Fruit fly (Drosophila melanogaster): Measurements from ENCODE around the gene CG18731.

The CG18731 gene

DNA sequence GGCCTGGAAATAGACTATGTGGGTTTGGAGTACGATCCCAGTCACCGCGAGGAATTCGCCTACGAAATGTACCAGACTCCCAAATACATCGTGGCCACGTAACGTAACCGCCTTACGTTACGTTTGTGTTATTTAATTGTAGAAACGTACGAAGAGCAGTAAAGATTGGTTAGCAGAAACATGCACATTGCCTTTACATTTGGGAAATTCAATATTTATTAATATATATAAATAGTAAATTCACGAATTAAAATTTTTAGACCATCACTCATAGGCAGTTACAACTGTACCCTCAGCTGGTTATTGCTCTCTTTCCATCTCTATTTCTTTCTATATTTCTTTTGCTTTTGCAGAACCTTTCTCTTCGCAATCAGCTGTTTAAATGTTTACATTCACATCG, 13.1 kb downstream of the CG18731 start, which contains the start of gene Gnpnat (continued):
- TF ChIP-seq tll (GFP tag; optimal IDR thresholded peaks at IDR 0.05) (no peak), wdn (GFP tag; IDR thresholded peaks at IDR 0.05) (no peak), CG6689 (GFP tag; IDR thresholded peaks at IDR 0.05) (no peak), dm (GFP tag; optimal IDR thresholded peaks at IDR 0.05) (no peak), D19B (GFP tag; optimal IDR thresholded peaks at IDR 0.05) (no peak), pfk (GFP tag; optimal IDR thresholded peaks at IDR 0.05) (no peak), tgo (GFP tag; IDR thresholded peaks at IDR 0.05) (no peak), Max (GFP tag; optimal IDR thresholded peaks at IDR 0.05) (peak; percentile 6), CG17829 (tag; optimal IDR thresholded peaks at IDR 0.05) (peak; percentile 62), hbn (GFP tag; IDR thresholded peaks at IDR 0.05; ENCODE audit: partially characterized antibody) (no peak), CG3838 (GFP tag; optimal IDR thresholded peaks at IDR 0.05) (no peak), Deaf1 (tag; optimal IDR thresholded peaks at IDR 0.05) (peak; percentile 26), cg (GFP tag; optimal IDR thresholded peaks at IDR 0.05) (no peak), phol (tag; optimal IDR thresholded peaks at IDR 0.05) (peak; percentile 63), CG12219 (GFP tag; optimal IDR thresholded peaks at IDR 0.05) (peak; percentile 41), Tbp (GFP tag; optimal IDR thresholded peaks at IDR 0.05) (no peak), CG8359 (GFP tag; optimal IDR thresholded peaks at IDR 0.05; ENCODE audit: borderline replicate concordance) (no peak), abd-A (tag; optimal IDR thresholded peaks at IDR 0.05) (no peak), CG11560 (tag; IDR thresholded peaks at IDR 0.05) (no peak), prd (optimal IDR thresholded peaks at IDR 0.05) (no peak), prd (GFP tag; IDR thresholded peaks at IDR 0.05) (no peak), tup (GFP tag; optimal IDR thresholded peaks at IDR 0.05) (no peak), CG12391 (tag; optimal IDR thresholded peaks at IDR 0.05) (peak; percentile 75), Usf (GFP tag; optimal IDR thresholded peaks at IDR 0.05) (no peak), seq (GFP tag; IDR thresholded peaks at IDR 0.05) (no peak), Opbp (GFP tag; IDR thresholded peaks at IDR 0.05; ENCODE audit: partially characterized antibody) (no peak), wek (GFP tag; optimal IDR thresholded peaks at IDR 0.05) (peak; percentile 20), ab (GFP tag; optimal IDR thresholded peaks at IDR 0.05) (no peak), CG10979 (tag; optimal IDR thresholded peaks at IDR 0.05) (peak; percentile 62), sim (GFP tag; IDR thresholded peaks at IDR 0.05) (no peak), ham (GFP tag; IDR thresholded peaks at IDR 0.05) (no peak), Abd-B (GFP tag; optimal IDR thresholded peaks at IDR 0.05) (peak; percentile 23), CG31441 (GFP tag; IDR thresholded peaks at IDR 0.05) (no peak), CG12155 (GFP tag; optimal IDR thresholded peaks at IDR 0.05) (peak; percentile 22), Rx (GFP tag; IDR thresholded peaks at IDR 0.05) (no peak), mld (GFP tag; IDR thresholded peaks at IDR 0.05; ENCODE audit: partially characterized antibody) (no peak), CkIIα-i1 (GFP tag; IDR thresholded peaks at IDR 0.05) (no peak), CG5180 (GFP tag; optimal IDR thresholded peaks at IDR 0.05) (no peak), Nf-YC (tag; optimal IDR thresholded peaks at IDR 0.05) (no peak), Oli (tag; optimal IDR thresholded peaks at IDR 0.05) (peak; percentile 48), ash1 (GFP tag; optimal IDR thresholded peaks at IDR 0.05) (no peak), dpn (GFP tag; optimal IDR thresholded peaks at IDR 0.05) (peak in 1 of 2 experiments; percentile 55), Optix (GFP tag; IDR thresholded peaks at IDR 0.05) (no peak), jumu (GFP tag; optimal IDR thresholded peaks at IDR 0.05) (peak; percentile 12), tx (GFP tag; optimal IDR thresholded peaks at IDR 0.05) (no peak), CG17912 (GFP tag; optimal IDR thresholded peaks at IDR 0.05) (no peak), Fer3 (tag; optimal IDR thresholded peaks at IDR 0.05) (peak; percentile 67), NfI (GFP tag; optimal IDR thresholded peaks at IDR 0.05) (peak; percentile 48), sisA (GFP tag; IDR thresholded peaks at IDR 0.05) (no peak), CG6683 (GFP tag; optimal IDR thresholded peaks at IDR 0.05) (peak; percentile 15), CG2199 (GFP tag; IDR thresholded peaks at IDR 0.05) (no peak)

All from whole organism, embryonic.